Fruit fly (Drosophila melanogaster): ENCODE measurements around the gene dre4.

dm6 chr3L:1891914-1892313 is 15.8 kb upstream of the dre4 start:
- no peak for TF ChIP-seq CG11617 (GFP tag; optimal IDR thresholded peaks at IDR 0.05)
- TF ChIP-seq CG33017 (tag; optimal IDR thresholded peaks at IDR 0.05): no peak
- TF ChIP-seq CG7101 (tag; optimal IDR thresholded peaks at IDR 0.05): no peak
- no peak for TF ChIP-seq CG5204 (GFP tag; optimal IDR thresholded peaks at IDR 0.05)
- no peak for TF ChIP-seq toe (GFP tag; optimal IDR thresholded peaks at IDR 0.05)
- TF ChIP-seq tj (GFP tag; optimal IDR thresholded peaks at IDR 0.05): no peak
- no peak for TF ChIP-seq cnc (optimal IDR thresholded peaks at IDR 0.05)
- no peak for TF ChIP-seq CG1620 (GFP tag; optimal IDR thresholded peaks at IDR 0.05)
- TF ChIP-seq Clk (GFP tag; optimal IDR thresholded peaks at IDR 0.05): no peak
- no peak for TF ChIP-seq CG14711 (tag; optimal IDR thresholded peaks at IDR 0.05)
